Worm (Caenorhabditis elegans): ENCODE results near the gene H03A11.13.

- TF ChIP-seq ama-1 (optimal IDR thresholded peaks at IDR 0.05), result no peak
- no peak for TF ChIP-seq sea-1 (GFP tag; conservative IDR thresholded peaks at IDR 0.05)
- TF ChIP-seq scrt-1 (GFP tag; IDR thresholded peaks at IDR 0.05), result no peak
- TF ChIP-seq flt-1 (GFP tag; IDR thresholded peaks at IDR 0.05), result no peak
- TF ChIP-seq tbx-11 (GFP tag; IDR thresholded peaks at IDR 0.05), result no peak
- TF ChIP-seq aly-1 (tag; optimal IDR thresholded peaks at IDR 0.05), result no peak
- TF ChIP-seq hmg-4 (GFP tag; optimal IDR thresholded peaks at IDR 0.05), result no peak
- TF ChIP-seq pes-1 (GFP tag; IDR thresholded peaks at IDR 0.05), result no peak
- no peak for TF ChIP-seq ceh-13 (GFP tag; optimal IDR thresholded peaks at IDR 0.05)
- TF ChIP-seq hmbx-1 (tag; optimal IDR thresholded peaks at IDR 0.05), result no peak
- TF ChIP-seq tbx-37 (GFP tag; conservative IDR thresholded peaks at IDR 0.05), result no peak
- no peak for TF ChIP-seq ets-7 (tag; optimal IDR thresholded peaks at IDR 0.05)
Observed at ce11 chrX:15200146-15200545, 12.9 kb downstream of the H03A11.13 start.
